Worm (Caenorhabditis elegans) whole organism, L1 larva: Measurements from ENCODE around the gene Y45G5AM.6.
A peak's percentile ranks its signal among the peaks of the same experiment; 100 is the strongest.

Experiments
- C16A3.4 ChIP-seq: fragments of 150-350 bp; optimal IDR thresholded peaks from 2 replicates; lab custom pipeline; 2014; ENCODE audit warnings: missing biosample characterization, missing genetic modification characterization
- C34B4.2 ChIP-seq: sonication (generic microtip); optimal IDR thresholded peaks from 2 replicates; lab custom pipeline; 2017; ENCODE audit warnings: mild to moderate bottlenecking, missing genetic modification characterization, missing compliant biosample characterization
- Y116A8C.19 ChIP-seq: sonication (generic microtip); optimal IDR thresholded peaks from 2 replicates; lab custom pipeline; 2016; ENCODE audit warnings: missing compliant biosample characterization, missing genetic modification characterization, borderline replicate concordance
- aha-1 ChIP-seq: fragments of 150-350 bp; optimal IDR thresholded peaks from 2 replicates; lab custom pipeline; 2014; ENCODE audit warnings: missing biosample characterization, missing genetic modification characterization
- alr-1 ChIP-seq: fragments of 200-800 bp; sonication (Bioruptor generic); optimal IDR thresholded peaks from 2 replicates; lab custom pipeline; 2018; ENCODE audit warnings: borderline replicate concordance, mild to moderate bottlenecking, missing genetic modification characterization, missing compliant biosample characterization
- aly-2 ChIP-seq: fragments of 150-350 bp; optimal IDR thresholded peaks from 2 replicates; lab custom pipeline; 2014; ENCODE audit warnings: missing biosample characterization, missing genetic modification characterization
- ama-1 ChIP-seq: fragments of 150-350 bp; optimal IDR thresholded peaks from 2 replicates; lab custom pipeline; 2014
- blmp-1 ChIP-seq: fragments of 150-350 bp; optimal IDR thresholded peaks from 2 replicates; lab custom pipeline; 2014; ENCODE audit warnings: missing biosample characterization, missing genetic modification characterization
- ceh-8 ChIP-seq: fragments of 200-800 bp; sonication (Bioruptor generic); optimal IDR thresholded peaks from 2 replicates; lab custom pipeline; 2018; ENCODE audit warnings: mild to moderate bottlenecking, missing genetic modification characterization, moderate library complexity, missing compliant biosample characterization
- ceh-82 ChIP-seq, 3 experiments: fragments of 150-350 bp in 1 of 3; sonication (generic microtip) in 2 of 3; optimal IDR thresholded peaks; 2 replicates each; lab custom pipeline; 2014 to 2017; ENCODE audit warnings: missing biosample characterization in 3 of 3, missing genetic modification characterization in 3 of 3
- ceh-88 ChIP-seq: fragments of 200-800 bp; sonication (Bioruptor generic); IDR thresholded peaks from 2 replicates; pipeline ENCODE4 v1.3.6; 2022; ENCODE audit warnings: missing genetic modification characterization, missing compliant biosample characterization
- dpl-1 ChIP-seq, 3 experiments: fragments of 150-350 bp in 2 of 3; sonication (generic microtip) in 1 of 3; optimal IDR thresholded peaks; 2 replicates each; lab custom pipeline; 2014 to 2017; ENCODE audit warnings: missing biosample characterization in 3 of 3, missing genetic modification characterization in 3 of 3, missing genetic modification reagents in 3 of 3
- dsc-1 ChIP-seq: sonication (generic microtip); optimal IDR thresholded peaks from 2 replicates; lab custom pipeline; 2016; ENCODE audit warnings: mild to moderate bottlenecking, missing genetic modification characterization, missing compliant biosample characterization
- efl-1 ChIP-seq, 4 experiments: fragments of 150-350 bp; optimal IDR thresholded peaks in 3 of 4; peaks in 1 of 4; 1 replicate in 1 of 4; 2 replicates in 3 of 4; lab custom pipeline; 2014; ENCODE audit warnings: missing biosample characterization in 2 of 4, missing genetic modification characterization in 2 of 4, missing genetic modification reagents in 2 of 4
- egl-27 ChIP-seq, 2 experiments: fragments of 150-350 bp in 1 of 2; sonication (generic microtip); optimal IDR thresholded peaks; 3 replicates each; lab custom pipeline; 2017 to 2018; ENCODE audit warnings: missing biosample characterization in 2 of 2, missing genetic modification characterization in 2 of 2, missing genetic modification reagents in 2 of 2
- ets-5 ChIP-seq: fragments of 200-800 bp; sonication (Bioruptor generic); IDR thresholded peaks from 2 replicates; pipeline ENCODE4 v1.3.6; 2022; ENCODE audit warnings: missing genetic modification characterization, missing compliant biosample characterization
- fkh-10 ChIP-seq: sonication (generic microtip); optimal IDR thresholded peaks from 2 replicates; lab custom pipeline; 2017; ENCODE audit warnings: missing biosample characterization, missing genetic modification reagents, missing genetic modification characterization
- fkh-4 ChIP-seq: sonication (generic microtip); optimal IDR thresholded peaks from 2 replicates; lab custom pipeline; 2016; ENCODE audit warnings: missing compliant biosample characterization, missing genetic modification characterization, borderline replicate concordance
- hlh-17 ChIP-seq: fragments of 200-800 bp; sonication (Bioruptor generic); optimal IDR thresholded peaks from 2 replicates; lab custom pipeline; 2018; ENCODE audit warnings: missing genetic modification characterization, mild to moderate bottlenecking, missing compliant biosample characterization, moderate library complexity, borderline replicate concordance
- irx-1 ChIP-seq: sonication (generic microtip); optimal IDR thresholded peaks from 2 replicates; lab custom pipeline; 2016; ENCODE audit warnings: missing genetic modification characterization, missing compliant biosample characterization
- lin-14 ChIP-seq: fragments of 200-800 bp; sonication (Bioruptor generic); optimal IDR thresholded peaks from 2 replicates; lab custom pipeline; 2018; ENCODE audit warnings: mild to moderate bottlenecking, missing genetic modification characterization, moderate library complexity, missing compliant biosample characterization
- lin-15B ChIP-seq: fragments of 150-350 bp; sonication (generic microtip); optimal IDR thresholded peaks from 3 replicates; lab custom pipeline; 2014; ENCODE audit warnings: missing biosample characterization, missing genetic modification characterization
- lin-35 ChIP-seq, 2 experiments: fragments of 150-350 bp; optimal IDR thresholded peaks; 2 replicates each; lab custom pipeline; 2014; ENCODE audit warnings: missing biosample characterization in 2 of 2, missing genetic modification characterization in 2 of 2, missing genetic modification reagents in 2 of 2
- lsy-2 ChIP-seq, 2 experiments: fragments of 150-350 bp; optimal IDR thresholded peaks; 2 replicates each; lab custom pipeline; 2014; ENCODE audit warnings: missing biosample characterization in 2 of 2, missing genetic modification characterization in 2 of 2
- nhr-11 ChIP-seq: fragments of 150-350 bp; optimal IDR thresholded peaks from 2 replicates; lab custom pipeline; 2014; ENCODE audit warnings: missing biosample characterization, missing genetic modification characterization
- nhr-76 ChIP-seq: sonication (generic microtip); optimal IDR thresholded peaks from 2 replicates; lab custom pipeline; 2017; ENCODE audit warnings: missing biosample characterization, missing genetic modification characterization
- nhr-85 ChIP-seq: sonication (generic microtip); peaks from one replicate; lab custom pipeline; 2016; ENCODE audit warnings: missing genetic modification characterization, inconsistent platforms, missing compliant biosample characterization
- pax-3 ChIP-seq: fragments of 200-800 bp; sonication (Bioruptor generic); optimal IDR thresholded peaks from 2 replicates; lab custom pipeline; 2018; ENCODE audit warnings: mild to moderate bottlenecking, missing genetic modification characterization, moderate library complexity, missing compliant biosample characterization
- rnt-1 ChIP-seq: sonication (generic microtip); optimal IDR thresholded peaks from 2 replicates; lab custom pipeline; 2016; ENCODE audit warnings: mild to moderate bottlenecking, missing genetic modification characterization, moderate library complexity, missing compliant biosample characterization
- tbx-2 ChIP-seq: sonication (generic microtip); optimal IDR thresholded peaks from 2 replicates; lab custom pipeline; 2016; ENCODE audit warnings: missing genetic modification characterization, missing compliant biosample characterization
- unc-130 ChIP-seq: fragments of 150-350 bp; optimal IDR thresholded peaks from 2 replicates; lab custom pipeline; 2017; ENCODE audit warnings: missing biosample characterization, missing genetic modification characterization, inconsistent platforms
- unc-30 ChIP-seq: sonication (generic microtip); optimal IDR thresholded peaks from 2 replicates; lab custom pipeline; 2017; ENCODE audit warnings: missing biosample characterization, missing genetic modification characterization
- unc-62 ChIP-seq: fragments of 150-350 bp; optimal IDR thresholded peaks from 2 replicates; lab custom pipeline; 2014; ENCODE audit warnings: missing biosample characterization, missing genetic modification reagents, missing genetic modification characterization
- unc-98 ChIP-seq: fragments of 200-800 bp; sonication (Bioruptor generic); IDR thresholded peaks from 2 replicates; pipeline ENCODE4 v1.3.6; 2022; ENCODE audit warnings: missing genetic modification characterization, missing compliant biosample characterization
- vab-15 ChIP-seq: sonication (generic microtip); optimal IDR thresholded peaks from 2 replicates; lab custom pipeline; 2017; ENCODE audit warnings: missing genotype, mild to moderate bottlenecking, missing genetic modification characterization, missing compliant biosample characterization
- xbp-1 ChIP-seq: sonication (generic microtip); optimal IDR thresholded peaks from 2 replicates; lab custom pipeline; 2016; ENCODE audit warnings: missing genetic modification characterization, missing compliant biosample characterization
- zip-4 ChIP-seq: fragments of 200-800 bp; sonication (Bioruptor generic); optimal IDR thresholded peaks from 2 replicates; lab custom pipeline; 2018; ENCODE audit warnings: mild to moderate bottlenecking, missing genetic modification characterization, moderate library complexity, missing compliant biosample characterization
- ztf-11 ChIP-seq, 2 experiments: sonication (generic microtip); optimal IDR thresholded peaks; 2 replicates each; lab custom pipeline; 2016 to 2017; ENCODE audit warnings: missing genetic modification characterization in 2 of 2, missing biosample characterization in 1 of 2, missing compliant biosample characterization in 1 of 2

Y45G5AM.6 gene

ce11 chrV:4181727-4182126 lies 29.6 kb upstream of the Y45G5AM.6 start:
- TF ChIP-seq rnt-1 (tag; lab: Kevin White, UChicago) = no peak
- no peak for TF ChIP-seq unc-130 (tag; lab: Kevin White, UChicago)
- TF ChIP-seq ceh-8 = no peak
- TF ChIP-seq aly-2 (tag; lab: Kevin White, UChicago) = no peak

- TF ChIP-seq nhr-85 (tag; lab: Kevin White, UChicago) = no peak
- TF ChIP-seq, all 84 proteins: peak for 0
These were observed 29.2 kb upstream of the Y45G5AM.6 start for ce11 chrV:4181272-4181671.

- TF ChIP-seq vab-15 = no peak
- no peak for TF ChIP-seq ceh-82 (tag; optimal IDR thresholded peaks at IDR 0.05; lab: Kevin White, UChicago)
- TF ChIP-seq irx-1 (tag; lab: Kevin White, UChicago) = no peak
- no peak for TF ChIP-seq xbp-1 (tag; lab: Kevin White, UChicago)
- TF ChIP-seq lin-35 (GFP tag; optimal IDR thresholded peaks at IDR 0.05; lab: Kevin White, UChicago) = no peak
- TF ChIP-seq lin-15B (tag; lab: Kevin White, UChicago) = no peak
- TF ChIP-seq unc-62 (GFP tag; lab: Kevin White, UChicago) = no peak
- TF ChIP-seq ama-1 (lab: Kevin White, UChicago) = no peak
- no peak for TF ChIP-seq dsc-1
- no peak for TF ChIP-seq alr-1 (tag; lab: Kevin White, UChicago)
- TF ChIP-seq pax-3 (tag; lab: Kevin White, UChicago) = no peak
- TF ChIP-seq ets-5 (GFP tag; lab: Robert Waterston, UW) = no peak
- no peak for TF ChIP-seq tbx-2 (tag; lab: Kevin White, UChicago)
- no peak for TF ChIP-seq ztf-11 (tag; optimal IDR thresholded peaks at IDR 0.05; lab: Kevin White, UChicago)
- TF ChIP-seq, all 84 proteins: peak for 0
These were observed 23.5 kb upstream of the Y45G5AM.6 start, which contains the start of the genes coh-4 and pid-5 for ce11 chrV:4175624-4176023. Gene coh-4 (minus strand): TSS chrV:4175640. Gene pid-5 (plus strand): TSS chrV:4175882.

ce11 chrV:4170138-4170537 lies 18.0 kb upstream of the Y45G5AM.6 start, which contains the start of gene Y45G5AM.7:
Gene Y45G5AM.7 (minus strand): TSS chrV:4170238.
- TF ChIP-seq efl-1 (optimal IDR thresholded peaks at IDR 0.05; lab: Kevin White, UChicago) = no peak
- peak in 1 of 2 experiments; percentile 68 for TF ChIP-seq efl-1 (GFP tag; optimal IDR thresholded peaks at IDR 0.05 in 1 of 2; lab: Kevin White, UChicago)
- TF ChIP-seq tbx-2 (tag; lab: Kevin White, UChicago) = no peak
- no peak for TF ChIP-seq C34B4.2 (tag; lab: Kevin White, UChicago)
- no peak for TF ChIP-seq ceh-82 (tag; optimal IDR thresholded peaks at IDR 0.05; lab: Kevin White, UChicago)

- TF ChIP-seq nhr-85 (tag; lab: Kevin White, UChicago) (no peak), lin-35 (GFP tag; optimal IDR thresholded peaks at IDR 0.05; lab: Kevin White, UChicago) (peak in 1 of 2 experiments; percentile 60), dpl-1 (GFP tag; optimal IDR thresholded peaks at IDR 0.05; lab: Kevin White, UChicago) (peak in 2 of 3 experiments; percentile 25 to 54), Y116A8C.19 (tag; lab: Kevin White, UChicago) (no peak), unc-98 (GFP tag; lab: Robert Waterston, UW) (no peak), efl-1 (optimal IDR thresholded peaks at IDR 0.05; lab: Kevin White, UChicago) (peak; percentile 29 to 31), efl-1 (GFP tag; optimal IDR thresholded peaks at IDR 0.05 in 1 of 2; lab: Kevin White, UChicago) (peak; percentile 41 to 94), nhr-76 (tag; lab: Kevin White, UChicago) (no peak), blmp-1 (tag; lab: Kevin White, UChicago) (no peak), fkh-4 (no peak), lin-15B (tag; lab: Kevin White, UChicago) (peak; percentile 37)
These were observed 17.6 kb upstream of the Y45G5AM.6 start for ce11 chrV:4169658-4170057.

ce11 chrV:4168045-4168444 lies 15.9 kb upstream of the Y45G5AM.6 start:
- TF ChIP-seq C16A3.4 (tag; lab: Kevin White, UChicago) (no peak), blmp-1 (tag; lab: Kevin White, UChicago) (no peak)

ce11 chrV:4164504-4164959 lies 12.4 kb upstream of the Y45G5AM.6 start, which contains the start of gene Y45G5AM.3:
Gene Y45G5AM.3 (plus strand): TSS chrV:4164554.
- no peak for TF ChIP-seq zip-4 (GFP tag; lab: Kevin White, UChicago)
- TF ChIP-seq unc-130 (tag; lab: Kevin White, UChicago) = no peak
- peak in 1 of 2 experiments; percentile 6 for TF ChIP-seq lsy-2 (tag; optimal IDR thresholded peaks at IDR 0.05; lab: Kevin White, UChicago)
- no peak for TF ChIP-seq nhr-11 (tag; lab: Kevin White, UChicago)
- TF ChIP-seq fkh-10 = no peak
- TF ChIP-seq egl-27 (tag; optimal IDR thresholded peaks at IDR 0.05; lab: Kevin White, UChicago) = no peak
- TF ChIP-seq unc-30 (tag; lab: Kevin White, UChicago) = no peak
- peak; percentile 13 for TF ChIP-seq irx-1 (tag; lab: Kevin White, UChicago)
- no peak for TF ChIP-seq rnt-1 (tag; lab: Kevin White, UChicago)
- TF ChIP-seq lin-14 (GFP tag; lab: Kevin White, UChicago) = peak; percentile 21
- TF ChIP-seq aha-1 = no peak
- TF ChIP-seq Y116A8C.19 (tag; lab: Kevin White, UChicago) = no peak
- no peak for TF ChIP-seq ceh-88 (GFP tag; lab: Robert Waterston, UW)
- no peak for TF ChIP-seq hlh-17 (GFP tag; lab: Kevin White, UChicago)
